Fruit fly (Drosophila melanogaster): Measurements from ENCODE around the gene U2af50.

U2af50 gene

dm6 chrX:16330659-16331058 lies 28.2 kb downstream of the U2af50 start, which contains the start of gene CG9919:
TSS of gene CG9919 (minus strand) at chrX:16330759.
- TF ChIP-seq CG8478 (optimal IDR thresholded peaks at IDR 0.05) (no peak), Dll (optimal IDR thresholded peaks at IDR 0.05) (no peak), psq (optimal IDR thresholded peaks at IDR 0.05) (no peak), pan (optimal IDR thresholded peaks at IDR 0.05) (no peak), usp (GFP tag; optimal IDR thresholded peaks at IDR 0.05) (no peak), EcR (GFP tag; optimal IDR thresholded peaks at IDR 0.05) (no peak)

dm6 chrX:16325472-16325871 lies 33.4 kb downstream of the U2af50 start, which contains the start of gene CalpC:
TSS of gene CalpC (plus strand) at chrX:16325763.
- TF ChIP-seq EcR (GFP tag; optimal IDR thresholded peaks at IDR 0.05) = no peak
- TF ChIP-seq psq (optimal IDR thresholded peaks at IDR 0.05) = no peak
- no peak for TF ChIP-seq Dll (optimal IDR thresholded peaks at IDR 0.05)
- no peak for TF ChIP-seq pan (optimal IDR thresholded peaks at IDR 0.05)
- no peak for TF ChIP-seq usp (GFP tag; optimal IDR thresholded peaks at IDR 0.05)
- TF ChIP-seq CG8478 (optimal IDR thresholded peaks at IDR 0.05) = no peak

- TF ChIP-seq Dll (optimal IDR thresholded peaks at IDR 0.05) = no peak
- TF ChIP-seq CG8478 (optimal IDR thresholded peaks at IDR 0.05) = no peak
- no peak for TF ChIP-seq usp (GFP tag; optimal IDR thresholded peaks at IDR 0.05)
- no peak for TF ChIP-seq pan (optimal IDR thresholded peaks at IDR 0.05)
- TF ChIP-seq EcR (GFP tag; optimal IDR thresholded peaks at IDR 0.05) = no peak
- no peak for TF ChIP-seq psq (optimal IDR thresholded peaks at IDR 0.05)
Measured at dm6 chrX:16323536-16323935, 35.3 kb downstream of the U2af50 start.

- TF ChIP-seq psq (optimal IDR thresholded peaks at IDR 0.05) (no peak), EcR (GFP tag; optimal IDR thresholded peaks at IDR 0.05) (no peak), pan (optimal IDR thresholded peaks at IDR 0.05) (no peak), Dll (optimal IDR thresholded peaks at IDR 0.05) (no peak), usp (GFP tag; optimal IDR thresholded peaks at IDR 0.05) (no peak), CG8478 (optimal IDR thresholded peaks at IDR 0.05) (no peak)
Measured at dm6 chrX:16323063-16323462, 35.8 kb downstream of the U2af50 start, which contains the start of the genes CG9917 and CG32579. TSS of gene CG9917 (minus strand) at chrX:16323231. TSS of gene CG32579 (plus strand) at chrX:16323286.

- no peak for TF ChIP-seq psq (optimal IDR thresholded peaks at IDR 0.05)
- TF ChIP-seq pan (optimal IDR thresholded peaks at IDR 0.05) = no peak
- no peak for TF ChIP-seq usp (GFP tag; optimal IDR thresholded peaks at IDR 0.05)
- TF ChIP-seq EcR (GFP tag; optimal IDR thresholded peaks at IDR 0.05) = no peak
- no peak for TF ChIP-seq Dll (optimal IDR thresholded peaks at IDR 0.05)
- TF ChIP-seq CG8478 (optimal IDR thresholded peaks at IDR 0.05) = no peak
Measured at dm6 chrX:16321037-16321436, 37.8 kb downstream of the U2af50 start.

dm6 chrX:16320197-16320921 lies 38.5 kb downstream of the U2af50 start, which contains the start of gene Cyp1:
TSS of gene Cyp1 (minus strand) at chrX:16320370.
- TF ChIP-seq CG8478 (optimal IDR thresholded peaks at IDR 0.05) = no peak
- TF ChIP-seq psq (optimal IDR thresholded peaks at IDR 0.05) = no peak
- TF ChIP-seq Dll (optimal IDR thresholded peaks at IDR 0.05) = no peak
- TF ChIP-seq EcR (GFP tag; optimal IDR thresholded peaks at IDR 0.05) = no peak
- no peak for TF ChIP-seq usp (GFP tag; optimal IDR thresholded peaks at IDR 0.05)
- TF ChIP-seq pan (optimal IDR thresholded peaks at IDR 0.05) = no peak

- TF ChIP-seq psq (optimal IDR thresholded peaks at IDR 0.05) (no peak), usp (GFP tag; optimal IDR thresholded peaks at IDR 0.05) (no peak), Dll (optimal IDR thresholded peaks at IDR 0.05) (no peak), pan (optimal IDR thresholded peaks at IDR 0.05) (no peak), EcR (GFP tag; optimal IDR thresholded peaks at IDR 0.05) (no peak), CG8478 (optimal IDR thresholded peaks at IDR 0.05) (no peak)
Measured at dm6 chrX:16319558-16319924, 39.3 kb downstream of the U2af50 start.

- no peak for TF ChIP-seq CG8478 (optimal IDR thresholded peaks at IDR 0.05)
- no peak for TF ChIP-seq EcR (GFP tag; optimal IDR thresholded peaks at IDR 0.05)
- no peak for TF ChIP-seq pan (optimal IDR thresholded peaks at IDR 0.05)
- TF ChIP-seq psq (optimal IDR thresholded peaks at IDR 0.05) = no peak
- TF ChIP-seq usp (GFP tag; optimal IDR thresholded peaks at IDR 0.05) = no peak
- no peak for TF ChIP-seq Dll (optimal IDR thresholded peaks at IDR 0.05)
Measured at dm6 chrX:16318858-16319557, 39.8 kb downstream of the U2af50 start.

dm6 chrX:16313078-16313875 lies 45.6 kb downstream of the U2af50 start, which contains the start of the genes CG9915 and SWIP:
TSS of gene CG9915 (minus strand) at chrX:16313138.
TSS of gene SWIP (plus strand) at chrX:16313709.
- no peak for TF ChIP-seq psq (optimal IDR thresholded peaks at IDR 0.05)
- TF ChIP-seq pan (optimal IDR thresholded peaks at IDR 0.05) = no peak
- TF ChIP-seq usp (GFP tag; optimal IDR thresholded peaks at IDR 0.05) = no peak
- no peak for TF ChIP-seq CG8478 (optimal IDR thresholded peaks at IDR 0.05)

- no peak for TF ChIP-seq EcR (GFP tag; optimal IDR thresholded peaks at IDR 0.05)
Measured at dm6 chrX:16309764-16310163, 49.1 kb downstream of the U2af50 start.

dm6 chrX:16308953-16309352 lies 49.9 kb downstream of the U2af50 start:
- TF ChIP-seq CG8478 (optimal IDR thresholded peaks at IDR 0.05) (no peak), psq (optimal IDR thresholded peaks at IDR 0.05) (no peak), pan (optimal IDR thresholded peaks at IDR 0.05) (no peak), usp (GFP tag; optimal IDR thresholded peaks at IDR 0.05) (no peak), Dll (optimal IDR thresholded peaks at IDR 0.05) (no peak), EcR (GFP tag; optimal IDR thresholded peaks at IDR 0.05) (no peak)

All from whole organism.